Fruit fly (Drosophila melanogaster) whole organism, embryonic: ENCODE measurements around the gene Cad88C.

Experiments used
- Awh ChIP-seq: fragments of 200-800 bp; sonication (Bioruptor generic); IDR thresholded peaks from 2 replicates; pipeline ENCODE4, ENCODE4 v1.3.6; 2022; ENCODE audit warnings: missing biosample characterization, missing genetic modification characterization
- B-H1 ChIP-seq: fragments of 200-800 bp; sonication (Bioruptor generic); IDR thresholded peaks from 3 replicates; pipeline ENCODE4 v1.3.6; 2022; ENCODE audit warnings: missing biosample characterization, missing genetic modification characterization
- BEAF-32 ChIP-seq: fragments of 200-800 bp; sonication (Bioruptor generic); optimal IDR thresholded peaks from 3 replicates; lab custom pipeline; 2017; ENCODE audit warnings: missing biosample characterization, missing genetic modification characterization, mild to moderate bottlenecking, moderate library complexity, missing genetic modification reagents
- BtbVII ChIP-seq: fragments of 200-800 bp; sonication (Bioruptor generic); optimal IDR thresholded peaks from 3 replicates; lab custom pipeline; 2017; ENCODE audit warnings: missing biosample characterization, mild to moderate bottlenecking, missing genetic modification characterization
- C15 ChIP-seq: fragments of 200-800 bp; sonication (Bioruptor generic); IDR thresholded peaks from 3 replicates; pipeline ENCODE4 v1.3.6; 2022; ENCODE audit warnings: missing biosample characterization, missing genetic modification characterization
- CG10979 ChIP-seq: fragments of 200-800 bp; sonication (Bioruptor generic); optimal IDR thresholded peaks from 2 replicates; lab custom pipeline; 2018; ENCODE audit warnings: missing biosample characterization, mild to moderate bottlenecking, missing genetic modification characterization, moderate library complexity
- CG11093 ChIP-seq: fragments of 200-800 bp; sonication (Bioruptor generic); IDR thresholded peaks from 3 replicates; pipeline ENCODE4 v1.3.6; 2022; ENCODE audit warnings: missing biosample characterization, missing genetic modification characterization
- CG11247 ChIP-seq: fragments of 200-800 bp; sonication (Bioruptor generic); IDR thresholded peaks from 2 replicates; pipeline ENCODE4 v1.3.6; 2022; ENCODE audit warnings: missing biosample characterization, missing genetic modification characterization
- CG11504 ChIP-seq: fragments of 200-800 bp; sonication (Bioruptor generic); optimal IDR thresholded peaks from 3 replicates; lab custom pipeline; 2019; ENCODE audit warnings: missing biosample characterization, mild to moderate bottlenecking, missing genetic modification characterization, moderate library complexity
- CG13775 ChIP-seq: fragments of 200-800 bp; sonication (Bioruptor generic); optimal IDR thresholded peaks from 3 replicates; lab custom pipeline; 2017; ENCODE audit warnings: missing biosample characterization, mild to moderate bottlenecking, missing genetic modification characterization
- CG15479 ChIP-seq: fragments of 200-800 bp; sonication (Bioruptor generic); optimal IDR thresholded peaks from 3 replicates; lab custom pipeline; 2019; ENCODE audit warnings: missing biosample characterization, mild to moderate bottlenecking, missing genetic modification characterization, moderate library complexity
- CG17912 ChIP-seq: fragments of 200-800 bp; sonication (Bioruptor generic); optimal IDR thresholded peaks from 2 replicates; lab custom pipeline; 2018; ENCODE audit warnings: missing biosample characterization, mild to moderate bottlenecking, missing genetic modification characterization
- CG30020 ChIP-seq: fragments of 200-800 bp; optimal IDR thresholded peaks from 2 replicates; lab custom pipeline; 2019; ENCODE audit warnings: missing biosample characterization, mild to moderate bottlenecking, missing genetic modification characterization, moderate library complexity
- CG31224 ChIP-seq: fragments of 200-800 bp; sonication (Bioruptor generic); IDR thresholded peaks from 2 replicates; pipeline ENCODE4 v1.3.6; 2022; ENCODE audit warnings: missing biosample characterization, missing genetic modification characterization
- CG5953 ChIP-seq: fragments of 200-800 bp; sonication (Bioruptor generic); IDR thresholded peaks from 2 replicates; pipeline ENCODE4 v1.3.6; 2022; ENCODE audit warnings: missing biosample characterization, missing genetic modification characterization
- CG8281 ChIP-seq: fragments of 200-800 bp; sonication (Bioruptor generic); optimal IDR thresholded peaks from 2 replicates; lab custom pipeline; 2018; ENCODE audit warnings: missing biosample characterization, mild to moderate bottlenecking, missing genetic modification characterization, moderate library complexity
- CG8944 ChIP-seq: fragments of 200-800 bp; sonication (Bioruptor generic); optimal IDR thresholded peaks from 3 replicates; lab custom pipeline; 2016; ENCODE audit warnings: missing biosample characterization, missing genetic modification characterization
- CG9797 ChIP-seq: fragments of 200-800 bp; sonication (Bioruptor generic); optimal IDR thresholded peaks from 3 replicates; lab custom pipeline; 2018; ENCODE audit warnings: missing biosample characterization, mild to moderate bottlenecking, missing genetic modification characterization
- D19A ChIP-seq: fragments of 200-800 bp; optimal IDR thresholded peaks from 3 replicates; lab custom pipeline; 2019; ENCODE audit warnings: missing biosample characterization, mild to moderate bottlenecking, missing genetic modification characterization, moderate library complexity
- Dad ChIP-seq: fragments of 200-800 bp; sonication (Bioruptor generic); optimal IDR thresholded peaks from 3 replicates; lab custom pipeline; 2016; ENCODE audit warnings: missing biosample characterization, missing genetic modification characterization
- Dip3 ChIP-seq: fragments of 200-800 bp; sonication (Bioruptor generic); optimal IDR thresholded peaks from 3 replicates; lab custom pipeline; 2016; ENCODE audit warnings: missing biosample characterization, missing genetic modification characterization
- Dref ChIP-seq: fragments of 200-800 bp; sonication (Bioruptor generic); IDR thresholded peaks from 2 replicates; pipeline ENCODE4 v1.3.6; 2022; ENCODE audit warnings: missing biosample characterization, missing genetic modification characterization
- HLH3B ChIP-seq: fragments of 200-800 bp; sonication (Bioruptor generic); IDR thresholded peaks from 2 replicates; pipeline ENCODE4 v1.3.6; 2022; ENCODE audit warnings: missing biosample characterization, missing genetic modification characterization
- Hmx ChIP-seq: fragments of 200-800 bp; sonication (Bioruptor generic); optimal IDR thresholded peaks from 2 replicates; lab custom pipeline; 2016; ENCODE audit warnings: missing biosample characterization, missing genetic modification characterization
- Jarid2 ChIP-seq: fragments of 200-800 bp; sonication (Bioruptor generic); optimal IDR thresholded peaks from 3 replicates; lab custom pipeline; 2017; ENCODE audit warnings: mild to moderate bottlenecking, missing biosample characterization, missing genetic modification reagents, missing genetic modification characterization
- Lhr ChIP-seq: fragments of 200-800 bp; sonication (Bioruptor generic); optimal IDR thresholded peaks from 3 replicates; lab custom pipeline; 2017; ENCODE audit warnings: mild to moderate bottlenecking, missing biosample characterization, missing genetic modification reagents, missing genetic modification characterization
- Ptx1 ChIP-seq: fragments of 200-800 bp; sonication (Bioruptor generic); IDR thresholded peaks from 2 replicates; pipeline ENCODE4 v1.3.6; 2022; ENCODE audit warnings: missing biosample characterization, missing genetic modification characterization
- Trl ChIP-seq, 3 experiments: fragments of >200 bp in 2 of 3; fragments of 200-800 bp in 1 of 3; sonication (Bioruptor generic) in 1 of 3; optimal IDR thresholded peaks; 2 replicates in 1 of 3; 3 replicates in 2 of 3; lab custom pipeline; 2016 to 2017; ENCODE audit warnings: missing biosample characterization in 1 of 3, missing genetic modification characterization in 1 of 3
- Vsx1 ChIP-seq: fragments of 200-800 bp; sonication (Bioruptor generic); optimal IDR thresholded peaks from 2 replicates; lab custom pipeline; 2017; ENCODE audit warnings: missing biosample characterization, mild to moderate bottlenecking, missing genetic modification characterization, missing genetic modification reagents
- ase ChIP-seq: fragments of 200-800 bp; sonication (Bioruptor generic); IDR thresholded peaks from 3 replicates; pipeline ENCODE4 v1.3.6; 2022; ENCODE audit warnings: missing biosample characterization, missing genetic modification characterization
- ash1 ChIP-seq: fragments of 200-800 bp; sonication (Bioruptor generic); optimal IDR thresholded peaks from 2 replicates; lab custom pipeline; 2018; ENCODE audit warnings: missing biosample characterization, mild to moderate bottlenecking, missing genetic modification characterization
- bab2 ChIP-seq: fragments of 200-800 bp; sonication (Bioruptor generic); optimal IDR thresholded peaks from 2 replicates; lab custom pipeline; 2016; ENCODE audit warnings: missing biosample characterization, missing genetic modification characterization
- chm ChIP-seq: fragments of 200-800 bp; sonication (Bioruptor generic); IDR thresholded peaks from 2 replicates; pipeline ENCODE4 v1.3.6; 2022; ENCODE audit warnings: missing biosample characterization, missing genetic modification characterization
- disco-r ChIP-seq: fragments of 200-800 bp; sonication (Bioruptor generic); optimal IDR thresholded peaks from 2 replicates; lab custom pipeline; 2016; ENCODE audit warnings: missing biosample characterization, missing genetic modification characterization
- fd3F ChIP-seq: fragments of 200-800 bp; sonication (Bioruptor generic); optimal IDR thresholded peaks from 2 replicates; lab custom pipeline; 2018; ENCODE audit warnings: missing biosample characterization, mild to moderate bottlenecking, missing genetic modification characterization, moderate library complexity
- fd96Cb ChIP-seq: fragments of 200-800 bp; sonication (Bioruptor generic); optimal IDR thresholded peaks from 2 replicates; lab custom pipeline; 2018; ENCODE audit warnings: missing biosample characterization, mild to moderate bottlenecking, missing genetic modification characterization, moderate library complexity
- gem ChIP-seq: fragments of 200-800 bp; sonication (Bioruptor generic); optimal IDR thresholded peaks from 2 replicates; lab custom pipeline; 2019; ENCODE audit warnings: missing biosample characterization, mild to moderate bottlenecking, missing genetic modification characterization, moderate library complexity
- gfzf ChIP-seq: fragments of 200-800 bp; sonication (Bioruptor generic); optimal IDR thresholded peaks from 2 replicates; lab custom pipeline; 2016; ENCODE audit warnings: missing biosample characterization, mild to moderate bottlenecking, missing genetic modification characterization, moderate library complexity
- mam ChIP-seq: fragments of 200-800 bp; sonication (Bioruptor generic); optimal IDR thresholded peaks from 3 replicates; lab custom pipeline; 2016; ENCODE audit warnings: missing biosample characterization, missing genetic modification characterization
- nmo ChIP-seq: fragments of 200-800 bp; sonication (Bioruptor generic); optimal IDR thresholded peaks from 2 replicates; lab custom pipeline; 2018; ENCODE audit warnings: missing biosample characterization, mild to moderate bottlenecking, missing genetic modification characterization, moderate library complexity
- oc ChIP-seq: fragments of 200-800 bp; sonication (Bioruptor generic); optimal IDR thresholded peaks from 2 replicates; lab custom pipeline; 2018; ENCODE audit warnings: missing biosample characterization, mild to moderate bottlenecking, missing genetic modification characterization, moderate library complexity
- pan ChIP-seq, 4 experiments: fragments of >200 bp in 3 of 4; fragments of 200-800 bp in 1 of 4; sonication (Bioruptor generic) in 1 of 4; optimal IDR thresholded peaks in 3 of 4; IDR thresholded peaks in 1 of 4; 2 replicates each; pipeline versions ENCODE4 v1.3.6 to Lab custom; 2017 to 2022; ENCODE audit warnings: missing biosample characterization in 2 of 4, missing genetic modification characterization in 2 of 4, mixed read lengths in 1 of 4
- pfk ChIP-seq: fragments of 200-800 bp; sonication (Bioruptor generic); optimal IDR thresholded peaks from 2 replicates; lab custom pipeline; 2018; ENCODE audit warnings: missing biosample characterization, mild to moderate bottlenecking, missing genetic modification characterization, moderate library complexity
- psq ChIP-seq: fragments of 200-800 bp; sonication (Bioruptor generic); optimal IDR thresholded peaks from 2 replicates; lab custom pipeline; 2017; ENCODE audit warnings: missing biosample characterization, missing genetic modification characterization
- pum ChIP-seq: fragments of 200-800 bp; sonication (Bioruptor generic); optimal IDR thresholded peaks from 2 replicates; lab custom pipeline; 2016; ENCODE audit warnings: missing biosample characterization, missing genetic modification characterization
- row ChIP-seq: fragments of 200-800 bp; sonication (Bioruptor generic); IDR thresholded peaks from 3 replicates; pipeline ENCODE4 v1.3.6; 2022; ENCODE audit warnings: missing biosample characterization, missing genetic modification characterization
- slp2 ChIP-seq: fragments of 200-800 bp; sonication (Bioruptor generic); optimal IDR thresholded peaks from 2 replicates; lab custom pipeline; 2016; ENCODE audit warnings: missing biosample characterization, missing genetic modification characterization
- trh ChIP-seq: fragments of 200-800 bp; sonication (Bioruptor generic); optimal IDR thresholded peaks from 2 replicates; lab custom pipeline; 2016; ENCODE audit warnings: missing biosample characterization, missing genetic modification characterization
- usp ChIP-seq: fragments of >200 bp; optimal IDR thresholded peaks from 2 replicates; lab custom pipeline; 2017; ENCODE audit warnings: missing biosample characterization, missing genetic modification characterization

The Cad88C gene

DNA sequence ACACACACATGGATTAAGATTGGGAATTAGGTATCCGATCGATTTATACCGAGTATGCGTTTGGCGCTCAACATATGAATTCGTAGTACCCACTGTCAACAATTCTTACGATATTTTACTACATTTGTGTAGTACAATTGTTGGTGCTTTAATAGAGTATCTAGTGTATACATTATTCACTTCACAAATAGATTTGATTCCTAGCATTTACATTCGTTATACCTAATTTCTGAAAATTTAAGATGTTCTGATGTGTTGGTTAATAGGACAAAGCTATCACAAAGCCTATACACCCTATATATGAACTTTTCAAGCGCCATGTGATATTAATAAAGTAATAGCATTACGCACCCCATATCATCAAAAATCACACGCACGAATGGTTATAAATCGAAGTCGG, 5.6 kb upstream of the Cad88C start (continued):
- TF ChIP-seq gem (tag; lab: Kevin White, UChicago) (peak; percentile 18), D19A (tag; lab: Kevin White, UChicago) (peak; percentile 37), CG5953 (GFP tag; lab: Robert Waterston, UW) (no peak), CG10979 (tag; lab: Kevin White, UChicago) (peak; percentile 4), oc (no peak), Dad (GFP tag; lab: Kevin White, UChicago) (no peak), CG30020 (no peak), ase (GFP tag; lab: Robert Waterston, UW) (no peak), Trl (optimal IDR thresholded peaks at IDR 0.05; lab: Kevin White, UChicago) (peak in 1 of 2 experiments; percentile 49), Trl (GFP tag; optimal IDR thresholded peaks at IDR 0.05; lab: Kevin White, UChicago) (no peak), trh (no peak), Lhr (GFP tag; lab: Kevin White, UChicago) (no peak), row (GFP tag; lab: Robert Waterston, UW) (no peak), pfk (no peak), CG9797 (GFP tag; lab: Kevin White, UChicago) (no peak), CG11093 (no peak), psq (GFP tag; lab: Kevin White, UChicago) (no peak), Awh (no peak), BEAF-32 (no peak), pum (GFP tag; lab: Kevin White, UChicago) (no peak), bab2 (GFP tag; lab: Kevin White, UChicago) (no peak), Dref (no peak), pan (optimal IDR thresholded peaks at IDR 0.05; lab: Kevin White, UChicago) (no peak), pan (GFP tag; optimal IDR thresholded peaks at IDR 0.05 in 1 of 2, IDR thresholded peaks at IDR 0.05 in 1 of 2) (no peak), Ptx1 (0 out of 2 replicates have a peak, but pooled peaks have one; percentile 8), CG11504 (no peak), CG8281 (no peak), fd96Cb (tag; lab: Kevin White, UChicago) (peak; percentile 23)

dm6 chr3R:14625215-14626156, 4.8 kb upstream of the Cad88C start, which contains the start of the genes put and His4r:
Gene put, minus strand, starts transcription at chr3R:14625703.
Gene His4r, plus strand, starts transcription at chr3R:14625755.
- TF ChIP-seq B-H1 (no peak), mam (GFP tag; lab: Kevin White, UChicago) (peak; percentile 24), slp2 (GFP tag; lab: Kevin White, UChicago) (no peak), HLH3B (GFP tag; lab: Robert Waterston, UW) (no peak), Dip3 (no peak), Hmx (GFP tag; lab: Kevin White, UChicago) (no peak), CG11247 (GFP tag; lab: Robert Waterston, UW) (no peak), Vsx1 (GFP tag; lab: Kevin White, UChicago) (no peak), CG5953 (GFP tag; lab: Robert Waterston, UW) (no peak), CG17912 (peak; percentile 40), CG8944 (GFP tag; lab: Kevin White, UChicago) (no peak), chm (GFP tag; lab: Robert Waterston, UW) (no peak), nmo (GFP tag; lab: Kevin White, UChicago) (peak; percentile 59), C15 (GFP tag; lab: Robert Waterston, UW) (no peak), usp (no peak), ash1 (no peak), bab2 (GFP tag; lab: Kevin White, UChicago) (no peak), CG15479 (GFP tag; lab: Kevin White, UChicago) (peak; percentile 46), disco-r (GFP tag; lab: Kevin White, UChicago) (no peak), BtbVII (GFP tag; lab: Kevin White, UChicago) (no peak), CG31224 (GFP tag; lab: Robert Waterston, UW) (no peak), CG13775 (GFP tag; lab: Kevin White, UChicago) (no peak), Jarid2 (GFP tag; lab: Kevin White, UChicago) (peak; percentile 57), gfzf (GFP tag; lab: Kevin White, UChicago) (peak; percentile 95), fd3F (no peak)
